Fruit fly (Drosophila melanogaster): ENCODE data around the gene qless.
A peak's percentile ranks its signal among the peaks of the same experiment; 100 is the strongest.

The qless gene

DNA sequence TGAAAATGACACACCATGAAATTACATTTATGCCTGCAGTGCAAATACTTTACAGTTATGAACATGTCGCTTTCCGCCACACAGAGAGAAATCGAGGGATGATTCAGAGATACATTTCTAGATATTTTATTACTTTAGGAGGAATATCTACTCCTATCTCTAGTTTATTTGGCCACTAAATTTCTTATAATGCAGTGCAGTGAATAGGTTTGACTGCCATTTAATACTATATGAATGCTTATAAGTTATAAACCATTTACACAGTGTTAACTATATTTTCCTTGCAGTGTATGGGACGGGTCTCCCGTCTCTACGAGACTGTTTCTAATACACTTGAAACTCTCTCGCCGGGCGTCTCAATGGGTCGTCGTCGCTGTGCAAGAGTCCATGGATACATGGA is 37.8 kb upstream of the qless start (continued):
- TF ChIP-seq CG6792 (GFP tag; optimal IDR thresholded peaks at IDR 0.05) (no peak), CG1621 (tag; optimal IDR thresholded peaks at IDR 0.05) (no peak), CG32006 (GFP tag; optimal IDR thresholded peaks at IDR 0.05) (peak; percentile 67), OdsH (GFP tag; optimal IDR thresholded peaks at IDR 0.05) (no peak), Ets96B (tag; optimal IDR thresholded peaks at IDR 0.05) (no peak), CG10669 (GFP tag; optimal IDR thresholded peaks at IDR 0.05) (no peak), CG34406 (GFP tag; optimal IDR thresholded peaks at IDR 0.05) (no peak), Sox14 (GFP tag; optimal IDR thresholded peaks at IDR 0.05) (peak; percentile 18), Gug (GFP tag; IDR thresholded peaks at IDR 0.05) (no peak), dac (GFP tag; optimal IDR thresholded peaks at IDR 0.05) (no peak), Smox (GFP tag; optimal IDR thresholded peaks at IDR 0.05) (no peak), CG6854 (GFP tag; optimal IDR thresholded peaks at IDR 0.05) (no peak), acj6 (GFP tag; optimal IDR thresholded peaks at IDR 0.05) (peak; percentile 4), eg (GFP tag; IDR thresholded peaks at IDR 0.05) (0 out of 3 replicates have a peak, but pooled peaks have one; percentile 37), pdm3 (GFP tag; optimal IDR thresholded peaks at IDR 0.05) (peak; percentile 20), Lpt (GFP tag; optimal IDR thresholded peaks at IDR 0.05) (peak; percentile 15), fkh (GFP tag; optimal IDR thresholded peaks at IDR 0.05) (no peak)

DNA sequence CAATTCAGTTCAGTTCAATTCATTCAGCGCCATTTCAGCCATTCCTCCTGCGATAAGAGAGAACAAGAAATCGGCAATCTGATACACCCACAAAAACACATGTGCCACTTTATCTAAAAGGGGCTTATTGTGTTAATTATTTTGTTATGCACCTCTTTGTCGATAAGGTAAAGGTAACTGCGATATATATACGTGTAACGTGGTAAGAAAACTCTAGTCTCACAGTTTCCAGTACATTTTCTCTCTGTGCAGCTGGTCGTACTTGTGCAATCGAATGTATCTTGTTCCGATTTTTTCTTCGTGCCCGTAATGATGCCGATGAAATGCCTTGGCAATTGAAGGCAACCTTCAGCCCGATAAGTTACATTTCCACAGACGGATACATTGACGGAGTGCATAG is 35.1 kb upstream of the qless start:
- peak; percentile 51 for TF ChIP-seq Met (GFP tag; optimal IDR thresholded peaks at IDR 0.05)
- no peak for TF ChIP-seq dac (GFP tag; optimal IDR thresholded peaks at IDR 0.05)
- peak; percentile 11 for TF ChIP-seq CG3032 (tag; optimal IDR thresholded peaks at IDR 0.05)
- TF ChIP-seq Eip93F (GFP tag; optimal IDR thresholded peaks at IDR 0.05), result no peak
- TF ChIP-seq Sox14 (GFP tag; optimal IDR thresholded peaks at IDR 0.05), result peak; percentile 32
- TF ChIP-seq CG8319 (GFP tag; optimal IDR thresholded peaks at IDR 0.05), result peak; percentile 13
- TF ChIP-seq CG11762 (GFP tag; optimal IDR thresholded peaks at IDR 0.05; ENCODE audit: insufficient read depth), result peak; percentile 35
- TF ChIP-seq Ets21C (GFP tag; optimal IDR thresholded peaks at IDR 0.05), result no peak
- TF ChIP-seq CG8119 (GFP tag; IDR thresholded peaks at IDR 0.05), result peak; percentile 39; the same call in 1 of the 3 replicates
- peak; percentile 24 for TF ChIP-seq CG8632 (GFP tag; optimal IDR thresholded peaks at IDR 0.05)
- no peak for TF ChIP-seq fd85E (GFP tag; optimal IDR thresholded peaks at IDR 0.05)
- TF ChIP-seq achi (GFP tag; optimal IDR thresholded peaks at IDR 0.05), result peak; percentile 19
- TF ChIP-seq eg (GFP tag; IDR thresholded peaks at IDR 0.05), result peak; percentile 29; the same call in 1 of the 3 replicates
- TF ChIP-seq CG6276 (GFP tag; optimal IDR thresholded peaks at IDR 0.05), result no peak
- TF ChIP-seq CG6163 (GFP tag; IDR thresholded peaks at IDR 0.05), result peak; percentile 25; the same call in 1 of the 3 replicates
- TF ChIP-seq Lpt (GFP tag; optimal IDR thresholded peaks at IDR 0.05), result no peak
- peak; percentile 28 for TF ChIP-seq CG6792 (GFP tag; optimal IDR thresholded peaks at IDR 0.05)
- TF ChIP-seq CG1621 (tag; optimal IDR thresholded peaks at IDR 0.05), result no peak
- TF ChIP-seq topi (GFP tag; optimal IDR thresholded peaks at IDR 0.05), result peak; percentile 39
- TF ChIP-seq CG32006 (GFP tag; optimal IDR thresholded peaks at IDR 0.05), result peak; percentile 30
- no peak for TF ChIP-seq Blimp-1 (GFP tag; optimal IDR thresholded peaks at IDR 0.05)
- peak; percentile 12 for TF ChIP-seq CG31627 (GFP tag; optimal IDR thresholded peaks at IDR 0.05)
- peak; percentile 11 for TF ChIP-seq Sox15 (GFP tag; optimal IDR thresholded peaks at IDR 0.05)
- TF ChIP-seq CG10631 (GFP tag; optimal IDR thresholded peaks at IDR 0.05), result peak; percentile 52
- no peak for TF ChIP-seq fd59A (GFP tag; optimal IDR thresholded peaks at IDR 0.05)
- no peak for TF ChIP-seq dsx (GFP tag; optimal IDR thresholded peaks at IDR 0.05; ENCODE audit: poor library complexity, severe bottlenecking)
- peak; percentile 32; the same call in 1 of the 2 replicates for TF ChIP-seq Gug (GFP tag; IDR thresholded peaks at IDR 0.05)
- peak; percentile 21 for TF ChIP-seq CG34406 (GFP tag; optimal IDR thresholded peaks at IDR 0.05)
- TF ChIP-seq CG3919 (GFP tag; optimal IDR thresholded peaks at IDR 0.05), result peak; percentile 60
- no peak for TF ChIP-seq salr (GFP tag; optimal IDR thresholded peaks at IDR 0.05)
- TF ChIP-seq Ets96B (tag; optimal IDR thresholded peaks at IDR 0.05), result peak; percentile 33
- TF ChIP-seq ss (GFP tag; optimal IDR thresholded peaks at IDR 0.05), result no peak
- no peak for TF ChIP-seq net (GFP tag; optimal IDR thresholded peaks at IDR 0.05)
- TF ChIP-seq CG6854 (GFP tag; optimal IDR thresholded peaks at IDR 0.05), result no peak
- TF ChIP-seq Hr39 (GFP tag; optimal IDR thresholded peaks at IDR 0.05), result peak; percentile 42
- TF ChIP-seq Smox (GFP tag; optimal IDR thresholded peaks at IDR 0.05), result peak; percentile 27
- peak; percentile 18 for TF ChIP-seq CG11902 (GFP tag; optimal IDR thresholded peaks at IDR 0.05)
- TF ChIP-seq CG11294 (GFP tag; IDR thresholded peaks at IDR 0.05), result no peak
- TF ChIP-seq pdm3 (GFP tag; optimal IDR thresholded peaks at IDR 0.05), result peak; percentile 36
- no peak for TF ChIP-seq Hr38 (GFP tag; optimal IDR thresholded peaks at IDR 0.05)
- TF ChIP-seq Eip78C (GFP tag), result peak; percentile 83
- TF ChIP-seq CG16779 (tag; optimal IDR thresholded peaks at IDR 0.05), result no peak
- no peak for TF ChIP-seq CG6808 (GFP tag; optimal IDR thresholded peaks at IDR 0.05)
- peak; percentile 16 for TF ChIP-seq CG7368 (GFP tag; optimal IDR thresholded peaks at IDR 0.05)
